Fruit fly (Drosophila melanogaster) whole organism, embryonic: ENCODE data around the gene Rfx.
A peak's percentile ranks its signal among the peaks of the same experiment; 100 is the strongest.

Experiments used
- Awh ChIP-seq: fragments of 200-800 bp; sonication (Bioruptor generic); IDR thresholded peaks from 2 replicates; pipeline ENCODE4, ENCODE4 v1.3.6; 2022; ENCODE audit warnings: missing biosample characterization, missing genetic modification characterization
- BtbVII ChIP-seq: fragments of 200-800 bp; sonication (Bioruptor generic); optimal IDR thresholded peaks from 3 replicates; lab custom pipeline; 2017; ENCODE audit warnings: missing biosample characterization, mild to moderate bottlenecking, missing genetic modification characterization
- C15 ChIP-seq: fragments of 200-800 bp; sonication (Bioruptor generic); IDR thresholded peaks from 3 replicates; pipeline ENCODE4 v1.3.6; 2022; ENCODE audit warnings: missing biosample characterization, missing genetic modification characterization
- CG10209 ChIP-seq: fragments of 200-800 bp; sonication (Bioruptor generic); optimal IDR thresholded peaks from 3 replicates; lab custom pipeline; 2017; ENCODE audit warnings: missing biosample characterization, mild to moderate bottlenecking, missing genetic modification characterization, missing genetic modification reagents
- CG10267 ChIP-seq: fragments of 200-800 bp; sonication (Bioruptor generic); optimal IDR thresholded peaks from 2 replicates; lab custom pipeline; 2018; ENCODE audit warnings: missing biosample characterization, mild to moderate bottlenecking, missing genetic modification characterization, moderate library complexity
- CG10366 ChIP-seq: fragments of 200-800 bp; sonication (Bioruptor generic); IDR thresholded peaks from 2 replicates; pipeline ENCODE4 v1.3.6; 2022; ENCODE audit warnings: missing biosample characterization, missing genetic modification characterization
- CG14014 ChIP-seq: fragments of 200-800 bp; sonication (Bioruptor generic); IDR thresholded peaks from 2 replicates; pipeline ENCODE4 v1.3.6; 2022; ENCODE audit warnings: missing biosample characterization, missing genetic modification characterization
- CG15011 ChIP-seq: fragments of 200-800 bp; sonication (Bioruptor generic); optimal IDR thresholded peaks from 3 replicates; lab custom pipeline; 2018; ENCODE audit warnings: missing biosample characterization, mild to moderate bottlenecking, missing genetic modification characterization
- CG17568 ChIP-seq: fragments of 200-800 bp; sonication (Bioruptor generic); optimal IDR thresholded peaks from 2 replicates; lab custom pipeline; 2018; ENCODE audit warnings: missing biosample characterization, mild to moderate bottlenecking, missing genetic modification characterization, moderate library complexity
- CG17612 ChIP-seq: fragments of 200-800 bp; sonication (Bioruptor generic); IDR thresholded peaks from 2 replicates; pipeline ENCODE4 v1.3.6; 2022; ENCODE audit warnings: missing biosample characterization, missing genetic modification characterization
- CG18599 ChIP-seq: fragments of 200-800 bp; sonication (Bioruptor generic); optimal IDR thresholded peaks from 3 replicates; lab custom pipeline; 2017; ENCODE audit warnings: missing biosample characterization, missing genetic modification characterization, mild to moderate bottlenecking, moderate library complexity, missing genetic modification reagents
- CG2678 ChIP-seq: fragments of 200-800 bp; sonication (Bioruptor generic); optimal IDR thresholded peaks from 3 replicates; lab custom pipeline; 2019; ENCODE audit warnings: missing biosample characterization, mild to moderate bottlenecking, missing genetic modification characterization, moderate library complexity
- CG31365 ChIP-seq: fragments of 200-800 bp; sonication (Bioruptor generic); optimal IDR thresholded peaks from 2 replicates; lab custom pipeline; 2018; ENCODE audit warnings: missing biosample characterization, mild to moderate bottlenecking, missing genetic modification characterization
- CG31388 ChIP-seq: fragments of 200-800 bp; sonication (Bioruptor generic); optimal IDR thresholded peaks from 2 replicates; lab custom pipeline; 2016; ENCODE audit warnings: missing biosample characterization, missing genetic modification characterization
- CG32532 ChIP-seq: fragments of 200-800 bp; sonication (Bioruptor generic); IDR thresholded peaks from 2 replicates; pipeline ENCODE4 v1.3.6; 2022; ENCODE audit warnings: missing biosample characterization, missing genetic modification characterization
- CG3281 ChIP-seq: fragments of 200-800 bp; sonication (Bioruptor generic); optimal IDR thresholded peaks from 3 replicates; lab custom pipeline; 2017; ENCODE audit warnings: missing biosample characterization, mild to moderate bottlenecking, missing genetic modification characterization
- CG33557 ChIP-seq: fragments of 200-800 bp; sonication (Bioruptor generic); optimal IDR thresholded peaks from 2 replicates; lab custom pipeline; 2019; ENCODE audit warnings: missing biosample characterization, mild to moderate bottlenecking, missing genetic modification characterization, moderate library complexity
- CG6254 ChIP-seq: fragments of 200-800 bp; sonication (Bioruptor generic); optimal IDR thresholded peaks from 3 replicates; lab custom pipeline; 2017; ENCODE audit warnings: mild to moderate bottlenecking, missing biosample characterization, missing genetic modification reagents, missing genetic modification characterization
- CG6765 ChIP-seq: fragments of 200-800 bp; sonication (Bioruptor generic); optimal IDR thresholded peaks from 3 replicates; lab custom pipeline; 2017; ENCODE audit warnings: missing biosample characterization, mild to moderate bottlenecking, missing genetic modification characterization
- CG7963 ChIP-seq: fragments of 200-800 bp; sonication (Bioruptor generic); IDR thresholded peaks from 3 replicates; pipeline ENCODE4 v1.3.6; 2022; ENCODE audit warnings: missing biosample characterization, missing genetic modification characterization; ENCODE audit not compliant: partially characterized antibody
- CG7987 ChIP-seq: fragments of 200-800 bp; sonication (Bioruptor generic); optimal IDR thresholded peaks from 2 replicates; lab custom pipeline; 2018; ENCODE audit warnings: missing biosample characterization, mild to moderate bottlenecking, missing genetic modification characterization, moderate library complexity
- CG8281 ChIP-seq: fragments of 200-800 bp; sonication (Bioruptor generic); optimal IDR thresholded peaks from 2 replicates; lab custom pipeline; 2018; ENCODE audit warnings: missing biosample characterization, mild to moderate bottlenecking, missing genetic modification characterization, moderate library complexity
- CG9932 ChIP-seq: fragments of 200-800 bp; sonication (Bioruptor generic); IDR thresholded peaks from 2 replicates; pipeline ENCODE4 v1.3.6; 2022; ENCODE audit warnings: missing biosample characterization, missing genetic modification characterization
- CoRest ChIP-seq: fragments of 200-800 bp; sonication (Bioruptor generic); optimal IDR thresholded peaks from 3 replicates; lab custom pipeline; 2018; ENCODE audit warnings: missing biosample characterization, mild to moderate bottlenecking, missing genetic modification characterization, moderate library complexity
- HmgZ ChIP-seq: fragments of 200-800 bp; sonication (Bioruptor generic); optimal IDR thresholded peaks from 2 replicates; lab custom pipeline; 2018; ENCODE audit warnings: missing biosample characterization, mild to moderate bottlenecking, missing genetic modification characterization
- Hr51 ChIP-seq, 2 experiments: fragments of 200-800 bp; sonication (Bioruptor generic); optimal IDR thresholded peaks; 2 replicates in 1 of 2; 3 replicates in 1 of 2; lab custom pipeline; 2016 to 2018; ENCODE audit warnings: missing biosample characterization in 2 of 2, missing genetic modification characterization in 2 of 2, mild to moderate bottlenecking in 1 of 2, moderate library complexity in 1 of 2
- Nf-YA ChIP-seq: fragments of 200-800 bp; sonication (Bioruptor generic); IDR thresholded peaks from 2 replicates; pipeline ENCODE4 v1.3.6; 2022; ENCODE audit warnings: missing biosample characterization, missing genetic modification characterization
- Optix ChIP-seq: fragments of 200-800 bp; sonication (Bioruptor generic); IDR thresholded peaks from 3 replicates; pipeline ENCODE4 v1.3.6; 2022; ENCODE audit warnings: missing biosample characterization, missing genetic modification characterization
- Sin3A ChIP-seq: fragments of >200 bp; optimal IDR thresholded peaks from 2 replicates; lab custom pipeline; 2018
- Sox100B ChIP-seq: fragments of 200-800 bp; sonication (Bioruptor generic); optimal IDR thresholded peaks from 3 replicates; lab custom pipeline; 2018; ENCODE audit warnings: missing biosample characterization, mild to moderate bottlenecking, missing genetic modification characterization
- Vsx1 ChIP-seq: fragments of 200-800 bp; sonication (Bioruptor generic); optimal IDR thresholded peaks from 2 replicates; lab custom pipeline; 2017; ENCODE audit warnings: missing biosample characterization, mild to moderate bottlenecking, missing genetic modification characterization, missing genetic modification reagents
- Xbp1 ChIP-seq: fragments of 200-800 bp; sonication (Bioruptor generic); optimal IDR thresholded peaks from 3 replicates; lab custom pipeline; 2016; ENCODE audit warnings: missing biosample characterization, mild to moderate bottlenecking, missing genetic modification characterization
- ab ChIP-seq: fragments of 200-800 bp; sonication (Bioruptor generic); optimal IDR thresholded peaks from 2 replicates; lab custom pipeline; 2016; ENCODE audit warnings: missing biosample characterization, missing genetic modification characterization
- ac ChIP-seq: fragments of 200-800 bp; sonication (Bioruptor generic); optimal IDR thresholded peaks from 3 replicates; lab custom pipeline; 2017; ENCODE audit warnings: missing biosample characterization, mild to moderate bottlenecking, missing genetic modification characterization
- amos ChIP-seq: fragments of 200-800 bp; sonication (Bioruptor generic); IDR thresholded peaks from 2 replicates; pipeline ENCODE4 v1.3.6; 2022; ENCODE audit warnings: missing biosample characterization, missing genetic modification characterization; ENCODE audit not compliant: partially characterized antibody
- ase ChIP-seq: fragments of 200-800 bp; sonication (Bioruptor generic); IDR thresholded peaks from 3 replicates; pipeline ENCODE4 v1.3.6; 2022; ENCODE audit warnings: missing biosample characterization, missing genetic modification characterization
- danr ChIP-seq: fragments of 200-800 bp; sonication (Bioruptor generic); IDR thresholded peaks from 2 replicates; pipeline ENCODE4 v1.3.6; 2022; ENCODE audit warnings: missing biosample characterization, missing genetic modification characterization
- en ChIP-seq: fragments of 200-800 bp; sonication (Bioruptor generic); optimal IDR thresholded peaks from 2 replicates; lab custom pipeline; 2016; ENCODE audit warnings: missing biosample characterization, missing genetic modification characterization
- ftz-f1 ChIP-seq: fragments of 200-800 bp; sonication (Bioruptor generic); optimal IDR thresholded peaks from 2 replicates; lab custom pipeline; 2016; ENCODE audit warnings: missing biosample characterization, missing genetic modification characterization
- gsb ChIP-seq: fragments of 200-800 bp; sonication (Bioruptor generic); IDR thresholded peaks from 2 replicates; pipeline ENCODE4 v1.3.6; 2022; ENCODE audit warnings: missing biosample characterization, missing genetic modification characterization
- ham ChIP-seq: fragments of 200-800 bp; sonication (Bioruptor generic); IDR thresholded peaks from 2 replicates; pipeline ENCODE4 v1.3.6; 2022; ENCODE audit warnings: missing biosample characterization, missing genetic modification characterization
- lmd ChIP-seq: fragments of 200-800 bp; sonication (Bioruptor generic); IDR thresholded peaks from 2 replicates; pipeline ENCODE4 v1.3.6; 2022; ENCODE audit warnings: missing biosample characterization, missing genetic modification characterization
- peb ChIP-seq: fragments of 200-800 bp; sonication (Bioruptor generic); IDR thresholded peaks from 2 replicates; pipeline ENCODE4 v1.3.6; 2022; ENCODE audit warnings: missing biosample characterization, missing genetic modification characterization
- pfk ChIP-seq: fragments of 200-800 bp; sonication (Bioruptor generic); optimal IDR thresholded peaks from 2 replicates; lab custom pipeline; 2018; ENCODE audit warnings: missing biosample characterization, mild to moderate bottlenecking, missing genetic modification characterization, moderate library complexity
- phol ChIP-seq: fragments of 200-800 bp; sonication (Bioruptor generic); optimal IDR thresholded peaks from 3 replicates; lab custom pipeline; 2018; ENCODE audit warnings: missing biosample characterization, mild to moderate bottlenecking, missing genetic modification characterization, moderate library complexity
- rib ChIP-seq: fragments of 200-800 bp; sonication (Bioruptor generic); IDR thresholded peaks from 2 replicates; pipeline ENCODE4 v1.3.6; 2022; ENCODE audit warnings: missing biosample characterization, missing genetic modification characterization
- sna ChIP-seq: fragments of 200-800 bp; sonication (Bioruptor generic); IDR thresholded peaks from 2 replicates; pipeline ENCODE4 v1.3.6; 2022; ENCODE audit warnings: missing biosample characterization, missing genetic modification characterization; ENCODE audit not compliant: partially characterized antibody
- tin ChIP-seq: fragments of 200-800 bp; sonication (Bioruptor generic); optimal IDR thresholded peaks from 3 replicates; lab custom pipeline; 2016; ENCODE audit warnings: missing biosample characterization, missing genetic modification characterization
- twi ChIP-seq: fragments of 200-800 bp; optimal IDR thresholded peaks from 2 replicates; lab custom pipeline; 2019; ENCODE audit warnings: missing biosample characterization, mild to moderate bottlenecking, missing genetic modification characterization, moderate library complexity
- vfl ChIP-seq: fragments of 200-800 bp; sonication (Bioruptor generic); optimal IDR thresholded peaks from 2 replicates; lab custom pipeline; 2016; ENCODE audit warnings: missing biosample characterization, missing genetic modification characterization

Rfx gene

DNA sequence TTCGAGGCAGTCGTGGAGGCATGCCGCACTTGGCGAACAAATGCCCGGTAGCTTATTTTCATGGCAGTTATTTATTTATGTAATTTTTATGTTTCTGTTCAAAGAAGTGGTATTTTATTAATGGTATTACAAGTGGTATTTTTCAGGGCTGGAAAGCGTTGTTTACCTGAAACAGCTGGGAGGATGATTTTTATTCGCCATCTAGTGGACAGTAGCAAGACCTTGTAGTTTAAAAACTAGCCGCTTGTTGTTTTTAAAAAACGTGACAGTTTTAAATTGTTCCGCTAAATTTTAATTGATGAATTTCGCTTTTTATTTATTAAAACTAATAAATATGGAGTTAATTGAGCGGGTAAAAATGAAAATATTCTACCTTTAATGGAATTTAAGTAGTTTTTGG lies 38.1 kb upstream of the Rfx start, which contains the start of gene CG6345 (continued):
- TF ChIP-seq en (GFP tag; lab: Kevin White, UChicago) (peak; percentile 84), CG31388 (GFP tag; lab: Kevin White, UChicago) (peak; percentile 41), Sin3A (lab: Kevin White, UChicago) (no peak), CG8281 (tag; lab: Kevin White, UChicago) (peak; percentile 62), CG3281 (GFP tag; lab: Kevin White, UChicago) (peak; percentile 91), peb (peak; percentile 45; the same call in 1 of the 2 replicates), rib (GFP tag; lab: Robert Waterston, UW) (no peak), ham (GFP tag; lab: Robert Waterston, UW) (no peak), CG17612 (GFP tag; lab: Robert Waterston, UW) (peak; percentile 56), amos (GFP tag; lab: Robert Waterston, UW) (no peak), lmd (GFP tag; lab: Robert Waterston, UW) (peak; percentile 80), ftz-f1 (peak; percentile 14), CG9932 (peak; percentile 69), danr (GFP tag; lab: Robert Waterston, UW) (peak; percentile 23; the same call in 1 of the 2 replicates), phol (tag; lab: Kevin White, UChicago) (peak; percentile 76), Hr51 (GFP tag; optimal IDR thresholded peaks at IDR 0.05; lab: Kevin White, UChicago) (peak; percentile 61 to 78), tin (GFP tag; lab: Kevin White, UChicago) (peak; percentile 92), sna (GFP tag; lab: Robert Waterston, UW) (no peak), Sox100B (peak; percentile 87), CG17568 (GFP tag; lab: Kevin White, UChicago) (no peak), Xbp1 (GFP tag; lab: Kevin White, UChicago) (peak; percentile 91), ase (GFP tag; lab: Robert Waterston, UW) (peak; percentile 80; the same call in 2 of the 3 replicates), CG10267 (tag; lab: Kevin White, UChicago) (peak; percentile 84), HmgZ (tag; lab: Kevin White, UChicago) (peak; percentile 79), pfk (peak; percentile 67), CG10209 (peak; percentile 77), Nf-YA (GFP tag; lab: Robert Waterston, UW) (peak; percentile 48; the same call in 1 of the 2 replicates), vfl (GFP tag; lab: Kevin White, UChicago) (peak; percentile 51), CG14014 (peak; percentile 82), CG6765 (peak; percentile 91), CG10366 (GFP tag; lab: Robert Waterston, UW) (peak; percentile 71), ac (GFP tag; lab: Kevin White, UChicago) (peak; percentile 76), CG7963 (GFP tag; lab: Robert Waterston, UW) (no peak), Awh (GFP tag; lab: Robert Waterston, UW) (peak; percentile 84), CG18599 (GFP tag; lab: Kevin White, UChicago) (peak; percentile 81), CG32532 (GFP tag; lab: Robert Waterston, UW) (peak; percentile 92), CoRest (tag; lab: Kevin White, UChicago) (peak; percentile 76), CG2678 (peak; percentile 80), CG6254 (peak; percentile 91), CG31365 (tag; lab: Kevin White, UChicago) (peak; percentile 82), BtbVII (peak; percentile 88), twi (tag; lab: Kevin White, UChicago) (peak; percentile 55), Vsx1 (GFP tag; lab: Kevin White, UChicago) (peak; percentile 86), CG33557 (GFP tag; lab: Kevin White, UChicago) (peak; percentile 78), C15 (GFP tag; lab: Robert Waterston, UW) (peak; percentile 73; the same call in 2 of the 3 replicates), CG7987 (GFP tag; lab: Kevin White, UChicago) (peak; percentile 95), gsb (GFP tag; lab: Robert Waterston, UW) (peak; percentile 54; the same call in 1 of the 2 replicates), Optix (GFP tag; lab: Robert Waterston, UW) (peak; percentile 72; the same call in 2 of the 3 replicates), ab (GFP tag; lab: Kevin White, UChicago) (no peak), CG15011 (GFP tag; lab: Kevin White, UChicago) (peak; percentile 75)
